Fruit fly (Drosophila melanogaster): ENCODE measurements around the gene CG4849.
"Not testable (repeated sequence)": the region's sequence is repeated elsewhere in the genome, so short reads cannot be mapped to it uniquely, and the experiment has no call there.

The CG4849 gene

DNA sequence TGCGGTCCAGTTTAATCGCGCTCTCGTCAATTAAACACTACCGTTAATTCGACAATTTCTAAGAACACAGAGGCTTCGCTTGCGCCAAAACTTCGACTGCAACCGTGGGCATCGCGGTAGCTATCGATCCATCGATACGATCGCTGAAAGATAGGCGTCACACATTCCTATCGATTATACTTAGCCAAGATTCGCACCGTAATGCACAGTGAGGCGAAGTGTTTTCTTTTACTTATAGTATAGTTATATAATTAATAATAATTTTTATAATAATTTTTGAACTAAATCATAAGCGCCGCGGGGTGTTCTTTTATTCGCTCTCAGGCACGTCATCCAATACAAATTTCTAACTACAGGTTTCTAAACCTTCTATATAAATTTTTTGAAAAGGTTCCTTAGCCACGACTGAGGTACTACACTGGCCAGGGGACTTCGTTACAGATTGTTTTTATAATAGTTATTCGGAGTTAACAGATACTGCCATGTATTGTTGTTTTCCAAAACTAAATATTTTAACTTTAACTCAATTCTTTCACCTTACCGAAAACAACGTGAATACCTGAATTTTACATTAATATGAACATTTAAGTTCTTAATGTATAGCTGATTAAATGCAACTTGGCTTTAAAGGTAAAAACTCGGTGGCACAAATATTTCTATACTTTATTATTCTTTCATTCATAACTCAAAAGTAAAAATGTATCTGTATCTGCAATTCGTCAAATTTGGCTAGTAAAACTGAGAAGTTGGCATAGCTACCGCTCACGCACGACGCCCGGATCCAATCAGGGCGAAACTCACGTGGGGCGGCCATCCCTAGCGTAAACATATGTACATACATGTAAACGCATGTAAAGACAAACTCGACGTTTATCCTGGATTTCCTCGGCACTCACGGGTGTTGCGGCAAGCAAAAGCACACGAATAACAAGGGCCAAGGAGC is 25.2 kb upstream of the CG4849 start, which contains the start of the genes NSD and BOD1:
NSD (minus strand) TSS at position 102 of the 943 bp plus-strand sequence.
BOD1 (plus strand) TSS at position 494 of the 943 bp plus-strand sequence.
- peak; percentile 31 for TF ChIP-seq CG17801 (GFP tag; optimal IDR thresholded peaks at IDR 0.05; ENCODE audit: partially characterized antibody)

DNA sequence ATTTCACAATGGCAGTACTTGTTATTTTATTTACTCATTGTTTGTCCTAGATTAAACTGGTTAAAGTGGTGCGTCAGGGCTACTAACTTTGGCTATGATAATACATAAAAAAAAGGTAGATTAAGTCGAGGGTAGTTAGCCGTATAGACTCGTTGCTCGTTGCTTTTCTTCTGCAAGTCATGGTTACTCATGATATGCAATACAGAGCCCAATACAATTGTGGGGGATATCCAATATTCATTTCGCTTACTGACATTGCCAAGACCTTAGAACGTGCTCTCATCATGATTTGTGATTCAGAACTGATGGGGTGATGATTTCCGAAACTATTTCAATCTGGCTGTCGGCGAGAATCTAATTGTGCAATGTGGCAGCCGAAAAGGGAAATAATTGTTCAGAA is 17.8 kb upstream of the CG4849 start:
- no peak for TF ChIP-seq CG17801 (GFP tag; optimal IDR thresholded peaks at IDR 0.05; ENCODE audit: partially characterized antibody)

DNA sequence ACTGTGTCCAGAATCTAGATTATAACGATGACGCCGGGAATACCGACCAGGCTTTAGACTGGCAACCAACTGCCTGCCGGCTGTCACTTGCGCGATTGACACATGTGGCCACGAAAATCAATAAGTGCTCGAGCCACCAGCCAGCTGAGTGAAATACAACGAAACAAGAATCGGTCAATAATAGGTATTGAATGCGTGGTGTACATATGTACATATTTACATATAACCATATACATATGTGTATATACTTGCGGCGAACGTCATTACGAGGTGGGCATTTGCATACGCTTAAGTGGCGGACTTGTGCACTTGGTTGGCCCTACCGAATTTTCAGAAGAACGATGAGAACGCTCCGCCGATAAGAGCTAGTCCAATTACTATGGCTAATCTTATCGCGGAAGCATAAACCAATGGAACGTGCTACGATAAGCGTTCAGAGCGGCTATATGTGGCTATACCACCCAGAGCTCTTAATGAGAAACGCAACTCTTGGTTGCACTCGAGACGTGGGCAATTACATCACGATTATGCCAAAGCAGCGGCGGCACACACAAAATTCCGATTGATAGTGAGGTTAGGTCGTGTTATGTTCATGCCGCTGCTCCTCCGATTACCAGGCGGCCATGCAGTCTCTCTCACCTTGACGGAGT is 16.5 kb upstream of the CG4849 start:
- no peak for TF ChIP-seq CG17801 (GFP tag; optimal IDR thresholded peaks at IDR 0.05; ENCODE audit: partially characterized antibody)

DNA sequence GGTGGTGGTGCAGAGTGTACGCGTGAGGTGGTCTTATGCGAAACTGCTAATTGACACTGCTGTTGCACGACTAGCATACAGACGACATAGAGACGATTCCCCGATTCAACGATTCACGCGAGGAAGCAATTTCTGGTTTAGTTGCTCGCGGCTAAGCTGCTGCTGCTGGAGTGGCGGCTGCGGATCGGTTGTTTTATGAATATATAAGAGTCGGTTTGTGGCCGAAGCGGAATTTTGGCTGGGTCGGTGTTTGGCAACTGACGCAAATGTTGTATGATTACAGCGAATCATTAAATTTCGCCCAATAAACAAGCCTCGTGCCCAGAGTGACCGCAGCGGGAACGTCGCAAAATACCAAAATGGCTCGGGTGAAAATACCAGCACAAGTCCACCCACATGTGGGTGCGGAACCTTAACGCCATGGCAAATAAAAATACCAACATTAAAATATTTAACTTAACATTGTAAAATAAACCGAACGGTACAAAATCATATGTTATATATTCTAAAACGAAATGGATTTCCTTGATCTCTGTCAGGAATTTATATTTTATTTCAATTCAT is 15.5 kb upstream of the CG4849 start, which contains the start of gene mfrn:
mfrn (minus strand) TSS at position 340 of the 564 bp plus-strand sequence.
- no peak for TF ChIP-seq CG17801 (GFP tag; optimal IDR thresholded peaks at IDR 0.05; ENCODE audit: partially characterized antibody)

DNA sequence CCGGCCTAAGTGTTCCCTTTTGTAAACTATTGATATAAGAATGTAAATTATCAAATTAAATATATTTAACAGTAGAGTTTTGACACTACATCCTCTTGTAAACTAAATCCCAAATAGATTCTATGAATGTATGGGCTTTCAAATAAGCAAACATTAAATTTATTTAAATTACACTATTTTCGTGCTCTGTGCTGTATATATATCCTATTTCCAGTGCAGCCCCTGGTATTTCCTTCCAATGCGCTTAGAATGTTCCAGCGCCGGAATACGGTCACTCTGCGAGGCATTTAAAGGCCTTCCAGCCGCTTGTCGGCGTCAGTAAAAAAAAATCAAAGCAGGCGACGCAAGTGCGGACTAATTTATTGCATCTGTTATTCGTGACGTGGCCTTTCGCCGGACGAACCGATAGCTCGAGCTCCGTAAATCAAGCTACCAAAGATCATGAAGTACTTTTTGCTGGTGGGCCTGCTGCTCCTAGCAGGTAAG is 14.8 kb upstream of the CG4849 start, which contains the start of gene Gp93:
Gp93 (plus strand) TSS at position 291 of the 486 bp plus-strand sequence.
- TF ChIP-seq CG17801 (GFP tag; optimal IDR thresholded peaks at IDR 0.05; ENCODE audit: partially characterized antibody) = peak; percentile 64

- TF ChIP-seq CG17801 (GFP tag; optimal IDR thresholded peaks at IDR 0.05; ENCODE audit: partially characterized antibody) = no peak
These were observed 9.3 kb upstream of the CG4849 start, which contains the start of gene CG4951 for dm6 chr3R:27953890-27954289. Gene CG4951, minus strand, starts transcription at chr3R:27954112.

dm6 chr3R:27954533-27954932 is 8.7 kb upstream of the CG4849 start, which contains the start of gene Nep7:
Gene Nep7, plus strand, starts transcription at chr3R:27954917.
- TF ChIP-seq CG17801 (GFP tag; optimal IDR thresholded peaks at IDR 0.05; ENCODE audit: partially characterized antibody) = no peak

DNA sequence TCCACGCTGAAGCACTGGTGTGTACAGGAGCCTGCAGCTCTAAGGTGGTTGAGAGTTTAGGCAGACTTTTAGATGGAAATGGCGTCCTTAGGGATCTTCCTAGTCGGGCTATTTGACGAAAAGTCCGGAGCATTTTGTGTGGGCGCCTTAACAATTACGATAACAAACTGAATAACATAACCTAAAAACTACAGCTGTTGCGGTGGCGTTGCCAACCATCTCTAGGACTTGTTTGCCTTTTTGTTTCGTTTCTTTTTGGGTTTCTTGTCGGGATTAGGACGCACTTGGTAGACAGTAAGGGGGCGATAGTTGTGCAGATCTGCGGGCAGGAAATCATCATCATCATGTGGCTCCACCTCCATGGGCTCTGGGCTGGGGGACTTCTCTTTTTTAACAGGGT is 5.2 kb upstream of the CG4849 start:
- TF ChIP-seq CG17801 (GFP tag; optimal IDR thresholded peaks at IDR 0.05; ENCODE audit: partially characterized antibody) = no peak

dm6 chr3R:27959145-27959544 is 4.1 kb upstream of the CG4849 start, which contains the start of the genes CG42487 and CG4884:
Gene CG42487, minus strand, starts transcription at chr3R:27959245.
Gene CG4884, minus strand, starts transcription at chr3R:27959245.
- TF ChIP-seq CG17801 (GFP tag; optimal IDR thresholded peaks at IDR 0.05; ENCODE audit: partially characterized antibody) = not testable (repeated sequence)

DNA sequence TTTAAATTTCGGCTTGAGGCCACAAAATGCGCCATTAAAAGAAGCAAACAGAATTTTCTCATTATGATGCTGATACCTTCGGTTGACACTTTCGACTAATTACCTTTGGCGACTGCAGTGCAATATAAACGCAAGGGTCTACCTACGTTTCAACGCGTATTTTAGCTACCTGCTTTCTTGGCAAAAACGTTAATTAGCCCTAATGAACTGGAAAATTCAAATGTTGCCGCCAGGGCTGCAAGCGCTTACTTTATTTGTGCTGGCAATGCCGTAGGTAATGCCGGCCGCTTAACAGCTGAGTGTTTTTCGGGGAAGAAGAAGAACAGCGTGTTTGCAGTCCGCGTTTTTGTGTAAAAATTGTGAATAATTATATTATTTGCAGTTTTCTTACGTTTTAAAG is 2.7 kb upstream of the CG4849 start, which contains the start of gene CG31253:
CG31253 (minus strand) TSS at position 101 of the 400 bp plus-strand sequence.
- not testable (repeated sequence) for TF ChIP-seq CG17801 (GFP tag; optimal IDR thresholded peaks at IDR 0.05; ENCODE audit: partially characterized antibody)

DNA sequence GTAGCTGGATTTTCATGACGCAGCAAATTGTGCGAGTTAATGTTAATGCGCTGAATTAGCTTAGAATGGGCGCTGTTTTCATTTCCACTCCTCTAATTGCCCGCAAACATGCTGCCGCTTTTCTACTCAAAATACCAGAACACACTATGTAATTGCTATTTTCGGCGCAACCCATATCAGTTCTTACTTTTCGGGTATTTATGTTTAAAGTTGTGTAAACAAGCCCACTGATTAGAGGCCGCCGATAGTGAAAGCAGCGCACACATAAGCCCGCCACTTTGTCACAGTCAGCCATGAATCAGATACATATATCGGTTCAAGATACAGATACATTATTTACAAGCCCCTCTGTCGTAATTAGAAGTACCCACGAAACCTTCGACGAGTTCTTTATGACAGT is 23.6 kb downstream of the CG4849 start:
- no peak for TF ChIP-seq CG17801 (GFP tag; optimal IDR thresholded peaks at IDR 0.05; ENCODE audit: partially characterized antibody)

- peak; percentile 61 for TF ChIP-seq CG17801 (GFP tag; optimal IDR thresholded peaks at IDR 0.05; ENCODE audit: partially characterized antibody)
These were observed 24.1 kb downstream of the CG4849 start for dm6 chr3R:27987329-27987728.

DNA sequence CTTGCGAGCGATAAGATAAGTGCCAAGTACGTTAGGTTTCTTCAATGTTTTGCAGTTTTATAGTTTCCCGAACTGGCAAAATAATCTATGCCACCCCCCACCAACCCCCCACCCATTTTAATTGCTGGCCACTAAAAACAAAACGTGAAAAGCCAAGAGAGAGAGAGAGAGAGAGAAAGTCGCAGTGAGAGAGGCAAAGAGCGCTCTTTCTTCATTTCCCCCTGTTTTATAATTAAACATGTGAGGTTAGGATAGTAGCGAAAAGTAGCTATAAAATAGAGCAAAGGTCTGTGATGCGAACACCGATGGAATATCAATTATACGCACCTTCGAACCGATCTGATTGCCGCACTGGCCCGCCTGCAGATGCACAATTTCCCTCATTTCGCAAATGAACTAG is 24.6 kb downstream of the CG4849 start:
- no peak for TF ChIP-seq CG17801 (GFP tag; optimal IDR thresholded peaks at IDR 0.05; ENCODE audit: partially characterized antibody)

DNA sequence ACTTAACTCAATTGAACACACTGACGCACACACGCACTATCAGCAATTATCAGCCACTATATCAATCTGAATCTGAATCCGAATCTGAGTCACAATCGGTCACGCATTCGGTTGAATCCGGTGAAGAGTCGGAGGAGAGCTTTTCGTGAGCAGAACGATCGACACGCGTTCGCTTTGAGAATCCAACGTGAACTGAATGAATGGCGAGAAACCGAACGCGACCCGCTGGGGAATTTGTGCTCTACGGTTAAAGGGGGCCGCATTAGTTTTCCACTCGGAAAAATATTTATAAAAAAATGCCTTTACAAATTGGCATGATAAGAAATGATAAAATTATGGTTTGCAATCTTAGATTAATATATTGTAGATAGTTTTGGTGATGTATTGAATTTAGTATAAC is 25.0 kb downstream of the CG4849 start, which contains the start of gene betaTub97EF:
betaTub97EF (minus strand) TSS at position 196 of the 400 bp plus-strand sequence.
- TF ChIP-seq CG17801 (GFP tag; optimal IDR thresholded peaks at IDR 0.05; ENCODE audit: partially characterized antibody) = no peak
